Worm (Caenorhabditis elegans): ENCODE measurements around the gene F32D8.12.

- TF ChIP-seq hmbx-1 (tag; optimal IDR thresholded peaks at IDR 0.05) (no peak), ama-1 (optimal IDR thresholded peaks at IDR 0.05) (no peak), aly-1 (tag; optimal IDR thresholded peaks at IDR 0.05) (no peak), tbx-37 (GFP tag; conservative IDR thresholded peaks at IDR 0.05) (no peak), F13C5.2 (tag; optimal IDR thresholded peaks at IDR 0.05) (no peak)
Observed at ce11 chrV:10873190-10873589, 17.6 kb downstream of the F32D8.12 start.
